Fruit fly (Drosophila melanogaster): ENCODE results near the gene CG18281.

dm6 chr3L:20520687-20521169 is 21.1 kb downstream of the CG18281 start, which contains the start of the genes mTerf3 and CG5104:
- TF ChIP-seq CG8478 (optimal IDR thresholded peaks at IDR 0.05) (no peak), CTCF (optimal IDR thresholded peaks at IDR 0.05) (no peak)
